Worm (Caenorhabditis elegans) whole organism, L3 larva: ENCODE data around the gene T09F3.2.

ENCODE experiments used
- ama-1 ChIP-seq: fragments of 150-350 bp; optimal IDR thresholded peaks from 2 replicates; lab custom pipeline; 2018
- egl-27 ChIP-seq: sonication (generic microtip); optimal IDR thresholded peaks from 4 replicates; lab custom pipeline; 2017; ENCODE audit warnings: missing biosample characterization, missing genetic modification reagents, missing genetic modification characterization
- elt-1 ChIP-seq: fragments of 150-350 bp; optimal IDR thresholded peaks from 2 replicates; lab custom pipeline; 2014; ENCODE audit warnings: missing biosample characterization, missing genetic modification characterization
- lin-15B ChIP-seq: fragments of 150-350 bp; optimal IDR thresholded peaks from 2 replicates; lab custom pipeline; 2014; ENCODE audit warnings: missing biosample characterization, missing genetic modification characterization
- nhr-11 ChIP-seq: fragments of 150-350 bp; optimal IDR thresholded peaks from 2 replicates; lab custom pipeline; 2014; ENCODE audit warnings: missing biosample characterization, missing genetic modification characterization
- nhr-12 ChIP-seq: fragments of 150-350 bp; optimal IDR thresholded peaks from 2 replicates; lab custom pipeline; 2014; ENCODE audit warnings: missing biosample characterization, missing genetic modification characterization
- skn-1 ChIP-seq: fragments of 150-350 bp; optimal IDR thresholded peaks from 2 replicates; lab custom pipeline; 2014; ENCODE audit warnings: missing biosample characterization, missing genetic modification characterization

DNA sequence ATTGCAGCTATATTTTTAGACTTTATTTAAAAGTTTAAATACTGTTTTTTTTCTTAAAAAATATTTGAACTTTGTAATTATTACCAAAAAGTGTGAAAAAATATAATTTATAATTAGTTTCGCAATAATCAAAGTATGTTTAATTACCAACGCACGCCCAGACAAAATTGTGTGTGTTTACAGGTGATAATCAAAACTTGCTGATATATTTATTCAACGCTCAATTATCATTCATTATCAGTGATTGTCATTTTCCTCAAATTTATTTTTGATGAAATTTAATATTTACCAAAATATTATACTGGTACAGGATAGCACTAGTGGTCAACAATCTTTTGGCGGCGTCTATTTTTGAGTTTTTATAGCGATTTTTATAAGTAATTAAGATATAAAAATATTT is 17.9 kb upstream of the T09F3.2 start:
- TF ChIP-seq skn-1 (tag; lab: Kevin White, UChicago): no peak
- TF ChIP-seq lin-15B (tag; lab: Kevin White, UChicago): no peak
- TF ChIP-seq nhr-11: no peak
- TF ChIP-seq nhr-12: no peak
- no peak for TF ChIP-seq ama-1 (lab: Kevin White, UChicago)
- TF ChIP-seq egl-27 (tag; lab: Kevin White, UChicago): no peak
- no peak for TF ChIP-seq elt-1 (tag; lab: Kevin White, UChicago)
